Fruit fly (Drosophila melanogaster): ENCODE measurements around the gene CG9550.

dm6 chr2L:6479226-6479906 lies 17.5 kb upstream of the CG9550 start:
- no peak for TF ChIP-seq psq (optimal IDR thresholded peaks at IDR 0.05)
- TF ChIP-seq EcR (GFP tag; optimal IDR thresholded peaks at IDR 0.05) = no peak
- no peak for TF ChIP-seq usp (GFP tag; optimal IDR thresholded peaks at IDR 0.05)
- no peak for TF ChIP-seq CG8478 (optimal IDR thresholded peaks at IDR 0.05)
- no peak for TF ChIP-seq pan (optimal IDR thresholded peaks at IDR 0.05)
- TF ChIP-seq Dll (optimal IDR thresholded peaks at IDR 0.05) = no peak

Data from whole organism.